Worm (Caenorhabditis elegans) whole organism, late embryonic: ENCODE measurements around the gene R04F11.5.

Experiments
- C08G9.2 ChIP-seq: sonication (generic microtip); optimal IDR thresholded peaks from 2 replicates; lab custom pipeline; 2016; ENCODE audit warnings: mild to moderate bottlenecking, missing genetic modification characterization, moderate library complexity, missing compliant biosample characterization
- K09A11.1 ChIP-seq: sonication (generic microtip); optimal IDR thresholded peaks from 2 replicates; lab custom pipeline; 2017; ENCODE audit warnings: antibody characterized with exemption, mild to moderate bottlenecking, missing genetic modification characterization, missing compliant biosample characterization; ENCODE audit not compliant: insufficient read depth
- T23F11.4 ChIP-seq: fragments of 200-800 bp; sonication (Bioruptor generic); optimal IDR thresholded peaks from 2 replicates; lab custom pipeline; 2018; ENCODE audit warnings: mild to moderate bottlenecking, missing genetic modification characterization, missing compliant biosample characterization
- Y22D7AL.16 ChIP-seq: sonication (generic microtip); optimal IDR thresholded peaks from 2 replicates; lab custom pipeline; 2016; ENCODE audit warnings: missing genetic modification characterization, missing compliant biosample characterization
- ceh-14 ChIP-seq: sonication (generic microtip); optimal IDR thresholded peaks from 2 replicates; lab custom pipeline; 2016; ENCODE audit warnings: missing genotype, missing genetic modification characterization, missing compliant biosample characterization
- ceh-22 ChIP-seq: sonication (generic microtip); optimal IDR thresholded peaks from 2 replicates; lab custom pipeline; 2017; ENCODE audit warnings: missing biosample characterization, missing genetic modification characterization
- ceh-24 ChIP-seq: sonication (generic microtip); optimal IDR thresholded peaks from 2 replicates; lab custom pipeline; 2016; ENCODE audit warnings: mild to moderate bottlenecking, missing genetic modification characterization, missing compliant biosample characterization
- ceh-34 ChIP-seq: sonication (generic microtip); optimal IDR thresholded peaks from 2 replicates; lab custom pipeline; 2016; ENCODE audit warnings: mild to moderate bottlenecking, missing genetic modification characterization, missing compliant biosample characterization
- ceh-45 ChIP-seq: fragments of 200-800 bp; sonication (Bioruptor generic); IDR thresholded peaks from 2 replicates; pipeline ENCODE4 v1.3.6; 2022; ENCODE audit warnings: missing genetic modification reagents, missing genetic modification characterization, missing compliant biosample characterization
- ceh-6 ChIP-seq: fragments of 200-800 bp; sonication (Bioruptor generic); optimal IDR thresholded peaks from 2 replicates; lab custom pipeline; 2018; ENCODE audit warnings: mild to moderate bottlenecking, missing genetic modification characterization, missing compliant biosample characterization
- ceh-9 ChIP-seq: sonication (generic microtip); optimal IDR thresholded peaks from 2 replicates; lab custom pipeline; 2016; ENCODE audit warnings: mild to moderate bottlenecking, missing genetic modification characterization, inconsistent platforms, missing compliant biosample characterization
- che-1 ChIP-seq: sonication (generic microtip); optimal IDR thresholded peaks from 2 replicates; lab custom pipeline; 2016; ENCODE audit warnings: mild to moderate bottlenecking, missing genetic modification characterization, missing compliant biosample characterization
- dmd-4 ChIP-seq: sonication (generic microtip); optimal IDR thresholded peaks from 2 replicates; lab custom pipeline; 2016; ENCODE audit warnings: borderline replicate concordance, missing genetic modification characterization, missing compliant biosample characterization
- dve-1 ChIP-seq: sonication (generic microtip); optimal IDR thresholded peaks from 2 replicates; lab custom pipeline; 2017; ENCODE audit warnings: antibody characterized with exemption, mild to moderate bottlenecking, missing genetic modification characterization, missing compliant biosample characterization
- elt-2 ChIP-seq: sonication (generic microtip); optimal IDR thresholded peaks from 2 replicates; lab custom pipeline; 2016; ENCODE audit warnings: missing genetic modification reagents, missing genetic modification characterization, missing compliant biosample characterization
- eyg-1 ChIP-seq: sonication (generic microtip); optimal IDR thresholded peaks from 2 replicates; lab custom pipeline; 2016; ENCODE audit warnings: missing genotype, missing genetic modification characterization, missing compliant biosample characterization
- fax-1 ChIP-seq: sonication (generic microtip); optimal IDR thresholded peaks from 2 replicates; lab custom pipeline; 2016; ENCODE audit warnings: missing genotype, missing genetic modification characterization, missing compliant biosample characterization
- fkh-6 ChIP-seq: sonication (generic microtip); optimal IDR thresholded peaks from 2 replicates; lab custom pipeline; 2016; ENCODE audit warnings: missing genetic modification characterization, missing compliant biosample characterization
- hlh-13 ChIP-seq: fragments of 200-800 bp; sonication (Bioruptor generic); optimal IDR thresholded peaks from 2 replicates; lab custom pipeline; 2018; ENCODE audit warnings: mild to moderate bottlenecking, missing genetic modification characterization, missing compliant biosample characterization
- hlh-15 ChIP-seq: sonication (generic microtip); optimal IDR thresholded peaks from 2 replicates; lab custom pipeline; 2016; ENCODE audit warnings: missing genetic modification characterization, missing compliant biosample characterization
- hlh-30 ChIP-seq: sonication (generic microtip); optimal IDR thresholded peaks from 2 replicates; lab custom pipeline; 2017; ENCODE audit warnings: antibody characterized with exemption, missing genetic modification characterization, missing compliant biosample characterization; ENCODE audit not compliant: insufficient read depth
- hlh-6 ChIP-seq: sonication (generic microtip); optimal IDR thresholded peaks from 2 replicates; lab custom pipeline; 2016; ENCODE audit warnings: missing genotype, missing genetic modification characterization, missing compliant biosample characterization
- lim-6 ChIP-seq: sonication (generic microtip); optimal IDR thresholded peaks from 2 replicates; lab custom pipeline; 2016; ENCODE audit warnings: missing genetic modification characterization, missing compliant biosample characterization
- mec-3 ChIP-seq: sonication (generic microtip); optimal IDR thresholded peaks from 2 replicates; lab custom pipeline; 2016; ENCODE audit warnings: borderline replicate concordance, missing genetic modification characterization, missing compliant biosample characterization
- nfya-1 ChIP-seq: sonication (generic microtip); optimal IDR thresholded peaks from 2 replicates; lab custom pipeline; 2017; ENCODE audit warnings: missing genetic modification characterization, mild to moderate bottlenecking, missing compliant biosample characterization, antibody characterized with exemption, moderate library complexity
- nhr-11 ChIP-seq: fragments of 150-350 bp; optimal IDR thresholded peaks from 2 replicates; lab custom pipeline; 2014; ENCODE audit warnings: missing biosample characterization, missing genetic modification characterization
- odd-2 ChIP-seq: sonication (generic microtip); optimal IDR thresholded peaks from 2 replicates; lab custom pipeline; 2017; ENCODE audit warnings: antibody characterized with exemption, mild to moderate bottlenecking, missing genetic modification characterization, missing compliant biosample characterization
- pat-9 ChIP-seq: fragments of 200-800 bp; sonication (Bioruptor generic); optimal IDR thresholded peaks from 2 replicates; lab custom pipeline; 2018; ENCODE audit warnings: mild to moderate bottlenecking, missing genetic modification characterization, moderate library complexity, missing compliant biosample characterization
- pha-2 ChIP-seq: sonication (generic microtip); optimal IDR thresholded peaks from 2 replicates; lab custom pipeline; 2017; ENCODE audit warnings: mild to moderate bottlenecking, missing genetic modification characterization, missing compliant biosample characterization
- pqm-1 ChIP-seq: sonication (generic microtip); optimal IDR thresholded peaks from 2 replicates; lab custom pipeline; 2016; ENCODE audit warnings: missing genetic modification characterization, missing compliant biosample characterization
- pros-1 ChIP-seq: fragments of 150-350 bp; optimal IDR thresholded peaks from 2 replicates; lab custom pipeline; 2014; ENCODE audit warnings: missing biosample characterization, missing genetic modification reagents, missing genetic modification characterization
- rnt-1 ChIP-seq: sonication (generic microtip); optimal IDR thresholded peaks from 2 replicates; lab custom pipeline; 2016; ENCODE audit warnings: missing genetic modification characterization, missing compliant biosample characterization
- sdc-2 ChIP-seq: sonication (generic microtip); optimal IDR thresholded peaks from 2 replicates; lab custom pipeline; 2016; ENCODE audit warnings: missing genotype, missing genetic modification characterization, missing compliant biosample characterization
- unc-3 ChIP-seq, 2 experiments: fragments of 200-800 bp in 1 of 2; sonication (Bioruptor generic) in 1 of 2; sonication (generic microtip) in 1 of 2; conservative IDR thresholded peaks in 1 of 2; optimal IDR thresholded peaks in 1 of 2; 2 replicates each; pipeline versions ENCODE4 v1.3.6 to Lab custom; 2016 to 2022; ENCODE audit warnings: missing compliant biosample characterization in 2 of 2, missing genetic modification characterization in 2 of 2, missing genetic modification reagents in 1 of 2
- unc-42 ChIP-seq: sonication (generic microtip); optimal IDR thresholded peaks from 2 replicates; lab custom pipeline; 2016; ENCODE audit warnings: missing genotype, missing genetic modification characterization, missing compliant biosample characterization
- unc-55 ChIP-seq: sonication (generic microtip); optimal IDR thresholded peaks from 2 replicates; lab custom pipeline; 2017; ENCODE audit warnings: missing biosample characterization, missing genetic modification reagents, missing genetic modification characterization
- unc-86 ChIP-seq: sonication (generic microtip); optimal IDR thresholded peaks from 2 replicates; lab custom pipeline; 2016; ENCODE audit warnings: missing genetic modification characterization, missing compliant biosample characterization
- zip-5 ChIP-seq: sonication (generic microtip); optimal IDR thresholded peaks from 2 replicates; lab custom pipeline; 2016; ENCODE audit warnings: missing genetic modification characterization, missing compliant biosample characterization
- ztf-16 ChIP-seq: sonication (generic microtip); optimal IDR thresholded peaks from 2 replicates; lab custom pipeline; 2017; ENCODE audit warnings: missing genetic modification characterization, missing compliant biosample characterization

R04F11.5 gene

ce11 chrV:12291587-12291986 is 26.2 kb downstream of the R04F11.5 start, which contains the start of the genes srpa-68 and srh-16 (continued):
- peak; percentile 33 for TF ChIP-seq hlh-13 (GFP tag; lab: Kevin White, UChicago)
- TF ChIP-seq fkh-6 (tag; lab: Kevin White, UChicago), result peak; percentile 60
- peak; percentile 65 for TF ChIP-seq pha-2 (tag; lab: Kevin White, UChicago)
- TF ChIP-seq hlh-6 (tag; lab: Kevin White, UChicago), result no peak
- peak; percentile 51 for TF ChIP-seq pat-9
- peak; percentile 79 for TF ChIP-seq rnt-1 (tag; lab: Kevin White, UChicago)
- peak; percentile 60 for TF ChIP-seq odd-2
- no peak for TF ChIP-seq ceh-24 (tag; lab: Kevin White, UChicago)
- no peak for TF ChIP-seq hlh-30 (tag; lab: Kevin White, UChicago)
- TF ChIP-seq ceh-14 (tag; lab: Kevin White, UChicago), result peak; percentile 57
- no peak for TF ChIP-seq fax-1 (tag; lab: Kevin White, UChicago)
- no peak for TF ChIP-seq ceh-6 (GFP tag; lab: Kevin White, UChicago)
- no peak for TF ChIP-seq pqm-1
- TF ChIP-seq elt-2 (tag; lab: Kevin White, UChicago), result peak; percentile 79
- TF ChIP-seq lim-6 (tag; lab: Kevin White, UChicago), result no peak
- peak; percentile 63 for TF ChIP-seq unc-86 (tag; lab: Kevin White, UChicago)
- peak; percentile 76 for TF ChIP-seq nfya-1 (tag; lab: Kevin White, UChicago)

- TF ChIP-seq unc-3 (GFP tag; conservative IDR thresholded peaks at IDR 0.05; lab: Robert Waterston, UW) (no peak), unc-3 (tag; optimal IDR thresholded peaks at IDR 0.05; lab: Kevin White, UChicago) (no peak), unc-86 (tag; lab: Kevin White, UChicago) (no peak), nhr-11 (tag; lab: Kevin White, UChicago) (no peak), che-1 (tag; lab: Kevin White, UChicago) (no peak), unc-55 (GFP tag; lab: Kevin White, UChicago) (peak; percentile 51), pros-1 (tag; lab: Kevin White, UChicago) (no peak), mec-3 (tag; lab: Kevin White, UChicago) (no peak)
These were observed 29.2 kb downstream of the R04F11.5 start, which contains the start of gene rskd-1 for ce11 chrV:12288577-12288976. rskd-1 (minus strand) TSS chrV:12288615.

DNA sequence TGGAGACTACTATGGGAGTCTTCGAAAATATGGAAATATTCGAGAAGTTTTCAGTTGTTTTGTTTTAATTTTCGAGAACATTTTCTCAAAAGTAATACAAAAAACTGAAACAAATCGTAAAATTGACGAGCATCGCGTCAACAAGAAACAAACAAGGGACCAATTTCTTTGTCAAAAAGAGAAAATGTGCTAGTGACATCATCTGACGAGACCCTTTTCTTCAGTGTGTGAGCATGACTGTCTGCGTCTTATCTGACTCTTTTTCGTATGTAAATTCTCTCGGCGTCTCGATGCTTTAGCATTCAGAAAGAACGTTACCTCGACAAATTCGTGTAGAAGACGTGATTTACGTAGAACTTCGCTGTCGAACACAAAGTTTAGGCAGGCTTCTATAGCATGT is 30.2 kb downstream of the R04F11.5 start:
- TF ChIP-seq unc-42 (no peak), sdc-2 (tag; lab: Kevin White, UChicago) (no peak), ztf-16 (tag; lab: Kevin White, UChicago) (no peak), hlh-15 (tag; lab: Kevin White, UChicago) (no peak), dve-1 (no peak), ceh-22 (tag; lab: Kevin White, UChicago) (no peak), eyg-1 (tag; lab: Kevin White, UChicago) (no peak), C08G9.2 (tag; lab: Kevin White, UChicago) (no peak), T23F11.4 (GFP tag; lab: Kevin White, UChicago) (no peak), ceh-45 (no peak), rnt-1 (tag; lab: Kevin White, UChicago) (no peak), mec-3 (tag; lab: Kevin White, UChicago) (no peak), hlh-13 (GFP tag; lab: Kevin White, UChicago) (no peak), ceh-9 (tag; lab: Kevin White, UChicago) (no peak), K09A11.1 (no peak), zip-5 (no peak), dmd-4 (tag; lab: Kevin White, UChicago) (no peak), che-1 (tag; lab: Kevin White, UChicago) (no peak), ceh-34 (tag; lab: Kevin White, UChicago) (no peak), Y22D7AL.16 (tag; lab: Kevin White, UChicago) (no peak)
